Fruit fly (Drosophila melanogaster): ENCODE data around the gene zen.

Gene zen

DNA sequence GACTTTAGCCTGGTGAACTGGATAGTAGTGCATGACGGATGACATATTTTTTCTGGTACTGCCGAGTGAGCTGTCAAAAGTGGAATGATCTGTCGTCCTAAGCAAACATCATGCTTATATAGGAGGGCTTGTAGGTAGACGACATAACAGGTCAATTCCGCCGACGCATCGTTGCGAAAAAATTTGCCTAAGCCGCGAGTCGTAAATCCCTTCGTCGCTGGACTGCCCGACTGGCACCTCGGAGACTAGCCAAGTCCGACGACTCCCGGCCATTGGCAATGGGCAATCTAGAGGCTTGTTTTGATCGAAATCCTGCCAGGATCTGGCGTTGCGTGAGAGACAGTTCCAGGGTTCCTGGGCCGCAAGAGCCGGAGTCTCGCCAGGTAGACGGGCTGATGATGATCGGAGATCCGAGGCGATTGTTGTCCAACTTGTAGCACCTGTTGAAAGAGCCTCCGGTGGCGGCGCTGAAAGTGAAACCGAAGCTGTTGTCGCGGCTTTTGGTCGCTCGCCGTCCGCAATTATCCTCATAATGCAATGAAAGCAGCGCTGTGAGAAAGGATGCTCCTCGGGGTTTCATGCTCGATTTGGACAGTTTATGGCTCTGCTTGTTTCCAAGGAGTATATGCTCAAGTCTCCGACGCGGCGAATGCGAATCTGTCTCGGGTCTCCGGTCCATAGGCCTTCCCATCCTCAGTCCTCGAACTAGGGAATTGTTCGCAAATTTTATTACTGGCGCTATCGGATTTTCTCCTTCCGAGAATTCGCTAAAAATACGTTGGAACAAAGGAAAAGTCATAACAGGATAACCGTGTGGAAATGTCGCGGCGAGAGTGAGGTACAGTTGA is at the start of gene zen:
TSS of gene zen (minus strand) at position 91 of the 848 bp plus-strand sequence.
- TF ChIP-seq CG34367 (tag; optimal IDR thresholded peaks at IDR 0.05): no peak

DNA sequence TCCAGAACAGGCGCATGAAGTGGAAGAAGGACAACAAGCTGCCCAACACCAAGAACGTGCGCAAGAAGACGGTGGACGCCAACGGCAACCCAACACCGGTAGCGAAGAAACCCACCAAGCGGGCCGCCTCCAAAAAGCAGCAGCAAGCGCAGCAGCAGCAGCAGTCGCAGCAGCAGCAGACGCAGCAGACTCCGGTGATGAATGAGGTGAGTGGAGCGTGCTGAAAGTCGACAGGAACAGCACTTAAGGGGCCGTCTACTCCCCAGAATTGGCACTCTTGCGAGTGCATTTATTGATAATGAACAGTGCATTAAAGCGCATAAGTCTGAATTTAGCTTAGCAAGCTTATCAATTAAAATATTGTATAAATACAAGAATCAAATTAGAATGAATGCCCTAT is 47.2 kb upstream of the zen start:
- TF ChIP-seq CG15710 (tag; optimal IDR thresholded peaks at IDR 0.05) (no peak), CG13204 (GFP tag; optimal IDR thresholded peaks at IDR 0.05) (no peak), EcR (GFP tag; optimal IDR thresholded peaks at IDR 0.05) (no peak), Ets98B (GFP tag; IDR thresholded peaks at IDR 0.05) (no peak), gl (tag; optimal IDR thresholded peaks at IDR 0.05) (no peak), CG12605 (GFP tag; IDR thresholded peaks at IDR 0.05) (no peak), CG14655 (GFP tag; optimal IDR thresholded peaks at IDR 0.05) (no peak), rn (GFP tag; IDR thresholded peaks at IDR 0.05) (no peak), CG8301 (tag; optimal IDR thresholded peaks at IDR 0.05) (no peak), CG10348 (GFP tag; IDR thresholded peaks at IDR 0.05) (no peak), Pif1A (GFP tag; optimal IDR thresholded peaks at IDR 0.05) (no peak), Snoo (tag; optimal IDR thresholded peaks at IDR 0.05) (no peak)

DNA sequence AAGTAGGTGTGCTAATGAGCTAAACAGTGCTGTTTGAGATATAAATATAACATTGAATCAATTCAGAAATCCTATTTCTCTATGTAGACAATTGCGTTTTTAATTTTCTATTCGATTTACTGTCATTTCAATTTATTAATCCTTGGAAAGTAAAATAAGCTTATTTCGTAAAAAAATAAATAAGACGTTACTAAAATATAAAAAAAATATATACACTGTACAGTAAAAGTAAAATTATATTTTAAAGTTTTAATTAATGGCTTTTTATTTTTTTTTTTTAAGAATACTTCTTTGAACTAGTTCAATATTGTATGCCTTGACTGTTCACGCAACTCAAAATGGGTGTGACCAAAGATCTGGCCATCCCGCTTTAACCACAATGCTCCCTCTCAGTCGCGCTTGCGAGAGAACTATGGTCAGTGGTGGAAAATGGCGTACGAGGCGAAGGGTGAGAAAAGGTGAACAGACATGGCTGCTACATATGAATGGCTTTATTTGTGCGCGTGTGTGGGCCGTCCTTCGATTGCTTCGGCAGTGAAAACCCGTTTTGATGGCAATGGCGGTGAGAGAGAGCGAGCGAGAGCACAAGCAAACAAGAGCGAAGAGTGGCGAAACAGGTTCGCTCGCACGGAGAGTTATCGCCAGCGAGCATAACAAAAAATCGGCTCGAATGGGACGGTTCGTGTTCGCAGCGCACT is 37.3 kb upstream of the zen start, which contains the start of gene Dfd:
TSS of gene Dfd (plus strand) at position 648 of the 698 bp plus-strand sequence.
- TF ChIP-seq CG32121 (GFP tag; IDR thresholded peaks at IDR 0.05) (no peak), Snoo (tag; optimal IDR thresholded peaks at IDR 0.05) (peak; percentile 12), D1 (tag; optimal IDR thresholded peaks at IDR 0.05) (peak; percentile 23)

DNA sequence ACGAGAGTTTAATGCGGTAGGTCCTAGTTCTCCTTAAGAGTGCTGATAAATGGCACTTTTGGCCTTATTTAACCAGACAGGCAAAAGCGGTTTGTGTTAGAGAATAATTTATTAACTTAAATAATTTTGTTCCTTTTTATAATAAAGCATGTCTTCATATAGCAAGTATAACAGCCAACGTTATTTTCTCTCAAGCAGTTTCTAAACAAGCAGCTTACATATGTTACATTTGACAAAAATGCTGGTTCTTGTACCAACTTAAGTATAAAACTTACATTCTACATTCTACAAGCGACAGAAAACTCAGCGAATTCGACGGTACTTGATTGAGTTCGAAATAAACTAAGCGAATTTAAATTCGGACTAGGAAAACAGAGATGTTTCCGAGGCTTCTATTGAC is 26.0 kb upstream of the zen start:
- TF ChIP-seq fd96Ca (GFP tag; IDR thresholded peaks at IDR 0.05) (no peak), D1 (tag; optimal IDR thresholded peaks at IDR 0.05) (peak; percentile 60), CG13204 (GFP tag; optimal IDR thresholded peaks at IDR 0.05) (no peak)

DNA sequence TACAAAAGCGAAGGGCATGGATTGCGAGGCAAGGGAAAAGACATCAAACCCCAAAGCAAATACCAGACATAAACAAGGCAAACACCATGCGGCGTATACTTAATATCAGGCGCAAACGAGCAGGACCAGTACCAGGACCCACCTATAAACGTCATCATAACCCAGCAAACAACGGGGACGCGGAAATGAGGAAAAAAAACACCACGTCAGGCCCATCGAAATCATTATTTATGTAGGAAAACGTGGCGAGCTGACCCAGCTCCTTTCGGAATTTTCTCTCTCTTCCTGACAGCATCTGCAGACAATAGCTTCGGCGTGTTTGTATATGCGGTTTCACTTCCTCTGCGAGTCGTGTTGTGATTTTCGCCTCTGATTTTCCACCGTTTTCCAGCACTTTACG is 22.8 kb upstream of the zen start:
- TF ChIP-seq CG34367 (tag; optimal IDR thresholded peaks at IDR 0.05) (no peak), Ets98B (GFP tag; IDR thresholded peaks at IDR 0.05) (no peak), CG17806 (tag; optimal IDR thresholded peaks at IDR 0.05) (no peak), CG9948 (tag; optimal IDR thresholded peaks at IDR 0.05) (no peak), Snoo (tag; optimal IDR thresholded peaks at IDR 0.05) (no peak), CG4496 (GFP tag; IDR thresholded peaks at IDR 0.05) (no peak), Pif1A (GFP tag; optimal IDR thresholded peaks at IDR 0.05) (no peak), gl (tag; optimal IDR thresholded peaks at IDR 0.05) (no peak), fd96Ca (GFP tag; IDR thresholded peaks at IDR 0.05) (no peak), Pif1B (GFP tag; optimal IDR thresholded peaks at IDR 0.05) (no peak), CG12605 (GFP tag; IDR thresholded peaks at IDR 0.05) (no peak), CG10348 (GFP tag; IDR thresholded peaks at IDR 0.05) (no peak), CG14655 (GFP tag; optimal IDR thresholded peaks at IDR 0.05) (no peak)

DNA sequence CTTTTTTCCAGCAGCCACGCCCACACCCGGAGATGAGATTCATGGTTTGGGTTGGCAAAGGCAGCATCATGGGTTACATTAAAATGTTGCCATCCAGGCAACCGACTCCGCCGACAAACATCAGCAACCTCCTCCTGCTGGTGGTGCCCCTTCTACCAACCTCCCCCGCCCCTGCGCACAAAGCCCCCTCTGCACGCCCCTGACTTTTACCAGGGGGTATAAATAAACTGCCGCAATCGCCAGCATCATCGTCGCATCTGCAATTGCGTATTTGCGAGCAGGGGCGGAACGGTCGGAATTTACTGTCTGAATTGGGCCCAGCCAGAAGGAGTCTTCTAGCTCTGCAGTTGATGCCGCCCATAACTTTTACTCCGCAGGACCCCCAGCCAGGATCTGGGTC is 17.8 kb upstream of the zen start:
- TF ChIP-seq CG9948 (tag; optimal IDR thresholded peaks at IDR 0.05) (no peak), CG12605 (GFP tag; IDR thresholded peaks at IDR 0.05) (no peak), rn (GFP tag; IDR thresholded peaks at IDR 0.05) (no peak), D1 (tag; optimal IDR thresholded peaks at IDR 0.05) (no peak), gl (tag; optimal IDR thresholded peaks at IDR 0.05) (no peak), CG15710 (tag; optimal IDR thresholded peaks at IDR 0.05) (no peak), Pif1A (GFP tag; optimal IDR thresholded peaks at IDR 0.05) (no peak), CG10348 (GFP tag; IDR thresholded peaks at IDR 0.05) (no peak), CG32121 (GFP tag; IDR thresholded peaks at IDR 0.05) (no peak), Ets98B (GFP tag; IDR thresholded peaks at IDR 0.05) (no peak), Snoo (tag; optimal IDR thresholded peaks at IDR 0.05) (no peak), fd96Ca (GFP tag; IDR thresholded peaks at IDR 0.05) (no peak), Pif1B (GFP tag; optimal IDR thresholded peaks at IDR 0.05) (no peak), CG8159 (tag; optimal IDR thresholded peaks at IDR 0.05) (no peak), CG14655 (GFP tag; optimal IDR thresholded peaks at IDR 0.05) (no peak), CG4496 (GFP tag; IDR thresholded peaks at IDR 0.05) (no peak), EcR (GFP tag; optimal IDR thresholded peaks at IDR 0.05) (no peak), CG13204 (GFP tag; optimal IDR thresholded peaks at IDR 0.05) (no peak)

DNA sequence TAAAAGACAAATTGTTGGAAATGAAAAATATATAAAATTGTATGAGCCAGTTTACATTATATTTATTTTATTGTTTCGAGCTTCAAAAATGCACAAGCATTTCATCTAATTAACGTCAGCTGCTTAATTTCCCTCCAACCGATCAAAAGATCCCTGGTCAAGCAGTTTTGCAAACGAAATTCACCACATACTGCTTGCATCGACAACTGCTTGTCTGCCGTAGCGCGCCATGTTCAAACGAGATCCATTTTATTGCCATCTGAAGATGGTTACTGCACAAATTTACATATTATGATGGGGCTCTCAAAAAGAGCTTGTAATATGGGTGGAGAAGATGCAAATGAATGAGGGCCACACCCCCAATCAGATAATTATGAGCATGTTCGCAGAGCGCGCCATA is 14.3 kb upstream of the zen start:
- no peak for TF ChIP-seq rn (GFP tag; IDR thresholded peaks at IDR 0.05)
- TF ChIP-seq D1 (tag; optimal IDR thresholded peaks at IDR 0.05): peak; percentile 58
- TF ChIP-seq CG34367 (tag; optimal IDR thresholded peaks at IDR 0.05): no peak
- TF ChIP-seq fd96Ca (GFP tag; IDR thresholded peaks at IDR 0.05): no peak
